Worm (Caenorhabditis elegans) whole organism, early embryonic: ENCODE data around the gene srh-215.

ENCODE experiments used
- B0310.2 ChIP-seq: sonication (generic microtip); optimal IDR thresholded peaks from 2 replicates; lab custom pipeline; 2016; ENCODE audit warnings: mild to moderate bottlenecking, missing genetic modification characterization, missing compliant biosample characterization
- F13C5.2 ChIP-seq: sonication (generic microtip); optimal IDR thresholded peaks from 2 replicates; lab custom pipeline; 2017; ENCODE audit warnings: mild to moderate bottlenecking, missing genetic modification characterization, inconsistent platforms, missing compliant biosample characterization
- aly-1 ChIP-seq: sonication (generic microtip); optimal IDR thresholded peaks from 2 replicates; lab custom pipeline; 2016; ENCODE audit warnings: missing genetic modification characterization, missing compliant biosample characterization
- ama-1 ChIP-seq: fragments of 150-350 bp; optimal IDR thresholded peaks from 2 replicates; lab custom pipeline; 2014
- ceh-13 ChIP-seq: fragments of 200-800 bp; sonication (Bioruptor generic); optimal IDR thresholded peaks from 2 replicates; lab custom pipeline; 2018; ENCODE audit warnings: mild to moderate bottlenecking, missing genetic modification characterization, missing compliant biosample characterization
- ceh-36 ChIP-seq: sonication (generic microtip); optimal IDR thresholded peaks from 2 replicates; lab custom pipeline; 2016; ENCODE audit warnings: missing genetic modification characterization, inconsistent platforms, missing compliant biosample characterization
- ets-7 ChIP-seq: sonication (generic microtip); optimal IDR thresholded peaks from 2 replicates; lab custom pipeline; 2016; ENCODE audit warnings: missing genotype, missing genetic modification characterization, missing compliant biosample characterization
- flt-1 ChIP-seq: fragments of 200-800 bp; sonication (Bioruptor generic); IDR thresholded peaks from 2 replicates; pipeline ENCODE4 v1.3.6; 2022; ENCODE audit warnings: missing genetic modification characterization, missing compliant biosample characterization
- hmbx-1 ChIP-seq: sonication (generic microtip); optimal IDR thresholded peaks from 2 replicates; lab custom pipeline; 2016; ENCODE audit warnings: mild to moderate bottlenecking, missing genetic modification characterization, missing compliant biosample characterization
- hmg-4 ChIP-seq: fragments of 200-800 bp; sonication (Bioruptor generic); optimal IDR thresholded peaks from 2 replicates; lab custom pipeline; 2018; ENCODE audit warnings: mild to moderate bottlenecking, missing genetic modification characterization, missing compliant biosample characterization
- hnd-1 ChIP-seq: sonication (generic microtip); optimal IDR thresholded peaks from 2 replicates; lab custom pipeline; 2016; ENCODE audit warnings: missing genetic modification characterization, missing compliant biosample characterization
- pes-1 ChIP-seq: fragments of 200-800 bp; sonication (Bioruptor generic); IDR thresholded peaks from 2 replicates; pipeline ENCODE4 v1.3.6; 2022; ENCODE audit warnings: missing genetic modification reagents, missing genetic modification characterization, missing compliant biosample characterization
- scrt-1 ChIP-seq: fragments of 200-800 bp; sonication (Bioruptor generic); IDR thresholded peaks from 2 replicates; pipeline ENCODE4 v1.3.6; 2022; ENCODE audit warnings: missing genetic modification characterization, missing compliant biosample characterization
- sea-1 ChIP-seq: fragments of 200-800 bp; sonication (Bioruptor generic); conservative IDR thresholded peaks from 2 replicates; pipeline ENCODE4 v1.3.6; 2022; ENCODE audit warnings: missing genetic modification characterization, missing compliant biosample characterization
- tbx-11 ChIP-seq: fragments of 200-800 bp; sonication (Bioruptor generic); IDR thresholded peaks from 2 replicates; pipeline ENCODE4 v1.3.6; 2022; ENCODE audit warnings: missing genetic modification characterization, missing compliant biosample characterization
- tbx-37 ChIP-seq: fragments of 200-800 bp; sonication (Bioruptor generic); conservative IDR thresholded peaks from 2 replicates; pipeline ENCODE4 v1.3.6; 2022; ENCODE audit warnings: missing genetic modification reagents, missing genetic modification characterization, missing compliant biosample characterization
- tra-4 ChIP-seq: sonication (generic microtip); optimal IDR thresholded peaks from 2 replicates; lab custom pipeline; 2017; ENCODE audit warnings: missing genetic modification characterization, missing compliant biosample characterization

The srh-215 gene

ce11 chrV:16842941-16843340 lies 11.1 kb upstream of the srh-215 start, which contains the start of gene clec-25:
Gene clec-25 (plus strand): TSS chrV:16843241.
- no peak for TF ChIP-seq aly-1 (tag; lab: Kevin White, UChicago)
- no peak for TF ChIP-seq tbx-11 (GFP tag; lab: Robert Waterston, UW)
- no peak for TF ChIP-seq hnd-1 (tag; lab: Kevin White, UChicago)
- no peak for TF ChIP-seq B0310.2 (tag; lab: Kevin White, UChicago)
- no peak for TF ChIP-seq ceh-36
- TF ChIP-seq tra-4 (tag; lab: Kevin White, UChicago), result no peak
- no peak for TF ChIP-seq scrt-1
- no peak for TF ChIP-seq ets-7 (tag; lab: Kevin White, UChicago)
- no peak for TF ChIP-seq tbx-37 (GFP tag; lab: Robert Waterston, UW)
- TF ChIP-seq ama-1 (lab: Kevin White, UChicago), result no peak
- no peak for TF ChIP-seq sea-1 (GFP tag; lab: Robert Waterston, UW)
- no peak for TF ChIP-seq flt-1
- TF ChIP-seq F13C5.2 (tag; lab: Kevin White, UChicago), result no peak
- TF ChIP-seq pes-1 (GFP tag; lab: Robert Waterston, UW), result no peak

DNA sequence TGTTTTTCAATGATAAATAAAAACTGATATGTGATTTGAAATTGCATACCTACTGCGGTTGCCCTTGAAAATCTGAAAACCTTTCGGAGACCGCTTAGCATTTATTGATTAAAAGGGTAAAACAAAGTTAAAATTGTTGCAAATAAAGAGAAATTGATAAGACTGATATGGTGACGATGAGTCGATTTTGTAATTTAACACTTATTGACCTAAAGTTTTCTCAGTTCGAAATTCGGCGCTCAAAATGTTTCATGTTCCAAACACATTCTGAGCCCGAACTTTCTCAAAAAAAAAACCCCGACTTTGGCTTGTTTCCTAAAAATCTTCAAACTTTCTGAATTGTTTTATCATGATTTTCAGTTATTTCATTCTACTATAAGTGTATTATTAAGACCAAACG lies 9.1 kb upstream of the srh-215 start, which contains the start of gene clec-40:
Gene clec-40 (minus strand): TSS at position 101 of the 400 bp plus-strand sequence.
- TF ChIP-seq ceh-13 (GFP tag; lab: Kevin White, UChicago), result no peak
- TF ChIP-seq F13C5.2 (tag; lab: Kevin White, UChicago), result no peak
- TF ChIP-seq hmbx-1 (tag; lab: Kevin White, UChicago), result no peak
- no peak for TF ChIP-seq pes-1 (GFP tag; lab: Robert Waterston, UW)
- no peak for TF ChIP-seq flt-1
- TF ChIP-seq tbx-37 (GFP tag; lab: Robert Waterston, UW), result no peak
- no peak for TF ChIP-seq hnd-1 (tag; lab: Kevin White, UChicago)

ce11 chrV:16840283-16840682 lies 8.5 kb upstream of the srh-215 start:
- no peak for TF ChIP-seq hnd-1 (tag; lab: Kevin White, UChicago)
- TF ChIP-seq B0310.2 (tag; lab: Kevin White, UChicago), result no peak
- TF ChIP-seq tbx-11 (GFP tag; lab: Robert Waterston, UW), result no peak

DNA sequence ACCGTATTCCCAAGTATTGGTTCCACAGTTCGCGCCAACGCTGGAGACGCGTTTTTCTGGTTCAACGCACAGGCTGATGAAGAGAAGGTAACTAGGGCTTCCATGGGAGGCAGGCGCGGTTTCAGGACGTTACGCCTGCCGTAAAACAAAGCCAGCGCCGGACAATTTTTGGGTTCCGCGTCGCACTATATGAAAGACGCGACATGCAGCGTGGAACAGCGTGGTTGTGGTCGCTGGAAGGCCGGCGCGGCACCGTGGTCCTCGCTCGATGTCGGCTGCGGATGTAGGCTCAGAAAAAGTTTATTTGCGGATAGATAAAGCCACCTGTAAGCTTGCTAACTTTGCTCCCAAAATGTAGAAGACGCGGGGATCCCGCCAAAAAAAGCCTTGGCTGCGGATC lies 6.6 kb upstream of the srh-215 start:
- TF ChIP-seq ama-1 (lab: Kevin White, UChicago) (no peak), ceh-36 (no peak), pes-1 (GFP tag; lab: Robert Waterston, UW) (no peak), tbx-11 (GFP tag; lab: Robert Waterston, UW) (no peak), scrt-1 (no peak)

DNA sequence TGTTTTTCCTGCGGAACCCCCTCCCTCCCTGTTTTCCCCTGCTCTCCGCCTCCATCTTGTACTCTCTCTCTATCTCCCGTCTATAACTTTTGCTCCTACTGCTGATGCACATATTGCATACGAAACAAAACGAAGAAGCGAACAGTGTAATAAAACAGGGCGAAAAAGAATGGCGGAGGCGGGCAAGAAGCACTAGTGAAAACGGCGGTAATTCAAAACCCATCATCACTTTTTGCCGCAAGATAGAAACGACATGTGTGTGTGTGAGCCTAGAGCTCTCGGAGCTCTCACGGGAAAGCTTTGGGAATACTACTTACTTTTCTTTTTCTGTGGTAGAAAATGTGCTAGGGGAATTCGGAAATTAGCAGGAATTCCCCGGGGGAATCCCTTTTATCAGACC lies 4.3 kb upstream of the srh-215 start:
- TF ChIP-seq F13C5.2 (tag; lab: Kevin White, UChicago) (no peak), scrt-1 (no peak), ama-1 (lab: Kevin White, UChicago) (no peak), ceh-13 (GFP tag; lab: Kevin White, UChicago) (no peak), hmg-4 (GFP tag; lab: Kevin White, UChicago) (no peak), flt-1 (no peak), ceh-36 (no peak), hmbx-1 (tag; lab: Kevin White, UChicago) (no peak), pes-1 (GFP tag; lab: Robert Waterston, UW) (no peak), tbx-37 (GFP tag; lab: Robert Waterston, UW) (no peak), tbx-11 (GFP tag; lab: Robert Waterston, UW) (no peak), tra-4 (tag; lab: Kevin White, UChicago) (no peak), B0310.2 (tag; lab: Kevin White, UChicago) (no peak), sea-1 (GFP tag; lab: Robert Waterston, UW) (no peak), aly-1 (tag; lab: Kevin White, UChicago) (no peak), ets-7 (tag; lab: Kevin White, UChicago) (no peak), hnd-1 (tag; lab: Kevin White, UChicago) (no peak)

DNA sequence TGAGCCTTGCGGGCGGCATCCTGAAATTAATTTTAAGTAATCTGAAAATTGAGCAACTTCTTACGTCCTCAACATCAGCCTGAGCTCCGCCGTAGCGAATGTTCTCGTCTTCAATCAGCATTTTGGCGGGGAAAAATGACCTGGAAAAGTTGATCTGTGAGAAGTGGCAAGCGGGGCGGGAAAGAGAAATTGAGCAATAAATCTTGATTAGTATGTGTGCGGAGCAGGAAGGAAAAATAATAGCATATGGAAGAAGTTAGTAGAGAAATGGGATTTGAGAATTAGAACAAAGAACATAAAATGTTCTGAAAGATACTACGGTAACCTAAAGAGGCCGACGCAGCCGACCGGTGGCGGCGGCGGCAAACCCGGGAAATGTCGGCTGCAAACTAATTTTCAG lies 3.2 kb upstream of the srh-215 start, which contains the start of gene tni-3:
Gene tni-3 (minus strand): TSS at position 140 of the 400 bp plus-strand sequence.
- TF ChIP-seq ceh-13 (GFP tag; lab: Kevin White, UChicago) (no peak), aly-1 (tag; lab: Kevin White, UChicago) (no peak), ceh-36 (no peak), hnd-1 (tag; lab: Kevin White, UChicago) (no peak), hmbx-1 (tag; lab: Kevin White, UChicago) (no peak), tbx-11 (GFP tag; lab: Robert Waterston, UW) (no peak), tra-4 (tag; lab: Kevin White, UChicago) (no peak), sea-1 (GFP tag; lab: Robert Waterston, UW) (no peak), scrt-1 (no peak), flt-1 (no peak), F13C5.2 (tag; lab: Kevin White, UChicago) (no peak), tbx-37 (GFP tag; lab: Robert Waterston, UW) (no peak), hmg-4 (GFP tag; lab: Kevin White, UChicago) (no peak), pes-1 (GFP tag; lab: Robert Waterston, UW) (no peak), ets-7 (tag; lab: Kevin White, UChicago) (no peak), ama-1 (lab: Kevin White, UChicago) (no peak), B0310.2 (tag; lab: Kevin White, UChicago) (no peak)

- TF ChIP-seq flt-1 (no peak), hnd-1 (tag; lab: Kevin White, UChicago) (no peak), ama-1 (lab: Kevin White, UChicago) (no peak), tra-4 (tag; lab: Kevin White, UChicago) (no peak), tbx-37 (GFP tag; lab: Robert Waterston, UW) (no peak), hmg-4 (GFP tag; lab: Kevin White, UChicago) (no peak), F13C5.2 (tag; lab: Kevin White, UChicago) (no peak), tbx-11 (GFP tag; lab: Robert Waterston, UW) (no peak), aly-1 (tag; lab: Kevin White, UChicago) (no peak), hmbx-1 (tag; lab: Kevin White, UChicago) (no peak), pes-1 (GFP tag; lab: Robert Waterston, UW) (no peak), sea-1 (GFP tag; lab: Robert Waterston, UW) (no peak), ets-7 (tag; lab: Kevin White, UChicago) (no peak), B0310.2 (tag; lab: Kevin White, UChicago) (no peak), scrt-1 (no peak), ceh-13 (GFP tag; lab: Kevin White, UChicago) (no peak)
Measured at ce11 chrV:16833672-16834071, 1.9 kb upstream of the srh-215 start.
